Fruit fly (Drosophila melanogaster): ENCODE measurements around the gene PPYR1.

- TF ChIP-seq psq (optimal IDR thresholded peaks at IDR 0.05) (no peak), EcR (GFP tag; optimal IDR thresholded peaks at IDR 0.05) (no peak), pan (optimal IDR thresholded peaks at IDR 0.05) (no peak), usp (GFP tag; optimal IDR thresholded peaks at IDR 0.05) (no peak)
Measured at dm6 chrX:15259295-15259694, 14.6 kb upstream of the PPYR1 start.
